Fruit fly (Drosophila melanogaster) whole organism, prepupa: Measurements from ENCODE around the gene CG10646.
A peak's percentile ranks its signal among the peaks of the same experiment; 100 is the strongest.

Experiments used
- CG10669 ChIP-seq: fragments of 200-800 bp; sonication (Bioruptor generic); optimal IDR thresholded peaks from 3 replicates; lab custom pipeline; 2018; ENCODE audit warnings: missing biosample characterization, mild to moderate bottlenecking, missing genetic modification characterization, moderate library complexity
- CG11762 ChIP-seq: fragments of 200-800 bp; sonication (Bioruptor generic); optimal IDR thresholded peaks from 3 replicates; lab custom pipeline; 2016; ENCODE audit warnings: missing biosample characterization, missing genetic modification characterization; ENCODE audit not compliant: insufficient read depth
- CG15336 ChIP-seq: fragments of 200-800 bp; sonication (Bioruptor generic); IDR thresholded peaks from 2 replicates; pipeline ENCODE4 v1.3.6; 2022; ENCODE audit warnings: missing biosample characterization, missing genetic modification characterization
- CG16779 ChIP-seq: fragments of 200-800 bp; sonication (Bioruptor generic); optimal IDR thresholded peaks from 3 replicates; lab custom pipeline; 2017; ENCODE audit warnings: missing biosample characterization, mild to moderate bottlenecking, missing genetic modification characterization
- CG32006 ChIP-seq: fragments of 200-800 bp; sonication (Bioruptor generic); optimal IDR thresholded peaks from 3 replicates; lab custom pipeline; 2017; ENCODE audit warnings: missing biosample characterization, mild to moderate bottlenecking, missing genetic modification characterization
- CG34406 ChIP-seq: fragments of 200-800 bp; sonication (Bioruptor generic); optimal IDR thresholded peaks from 3 replicates; lab custom pipeline; 2016; ENCODE audit warnings: missing biosample characterization, missing genetic modification characterization
- CG3919 ChIP-seq: fragments of 200-800 bp; sonication (Bioruptor generic); optimal IDR thresholded peaks from 3 replicates; lab custom pipeline; 2016; ENCODE audit warnings: missing biosample characterization, missing genetic modification characterization
- CG4318 ChIP-seq: fragments of 200-800 bp; sonication (Bioruptor generic); optimal IDR thresholded peaks from 3 replicates; lab custom pipeline; 2017; ENCODE audit warnings: missing biosample characterization, mild to moderate bottlenecking, missing genetic modification characterization
- CG6163 ChIP-seq: fragments of 200-800 bp; sonication (Bioruptor generic); IDR thresholded peaks from 3 replicates; pipeline ENCODE4 v1.3.6; 2022; ENCODE audit warnings: missing biosample characterization, missing genetic modification characterization
- CG6276 ChIP-seq: fragments of 200-800 bp; sonication (Bioruptor generic); optimal IDR thresholded peaks from 2 replicates; lab custom pipeline; 2017; ENCODE audit warnings: missing biosample characterization, mild to moderate bottlenecking, missing genetic modification characterization
- CG6808 ChIP-seq: fragments of 200-800 bp; sonication (Bioruptor generic); optimal IDR thresholded peaks from 3 replicates; lab custom pipeline; 2017; ENCODE audit warnings: missing biosample characterization, missing genetic modification characterization, mild to moderate bottlenecking, moderate library complexity, missing genetic modification reagents
- CG6854 ChIP-seq: fragments of 200-800 bp; sonication (Bioruptor generic); optimal IDR thresholded peaks from 2 replicates; lab custom pipeline; 2017; ENCODE audit warnings: missing biosample characterization, mild to moderate bottlenecking, missing genetic modification characterization
- CG7368 ChIP-seq: fragments of 200-800 bp; sonication (Bioruptor generic); optimal IDR thresholded peaks from 3 replicates; lab custom pipeline; 2016; ENCODE audit warnings: missing biosample characterization, missing genetic modification characterization
- CG8119 ChIP-seq: fragments of 200-800 bp; sonication (Bioruptor generic); IDR thresholded peaks from 3 replicates; pipeline ENCODE4 v1.3.6; 2022; ENCODE audit warnings: missing biosample characterization, missing genetic modification characterization
- CG8632 ChIP-seq: fragments of 200-800 bp; sonication (Bioruptor generic); optimal IDR thresholded peaks from 3 replicates; lab custom pipeline; 2016; ENCODE audit warnings: missing biosample characterization, missing genetic modification characterization
- CG9139 ChIP-seq: fragments of 200-800 bp; sonication (Bioruptor generic); optimal IDR thresholded peaks from 3 replicates; lab custom pipeline; 2017; ENCODE audit warnings: missing biosample characterization, mild to moderate bottlenecking, missing genetic modification characterization
- Eip75B ChIP-seq: fragments of 200-800 bp; sonication (Bioruptor generic); optimal IDR thresholded peaks from 3 replicates; lab custom pipeline; 2016; ENCODE audit warnings: missing biosample characterization, missing genetic modification characterization
- Eip78C ChIP-seq: fragments of 200-800 bp; sonication (Bioruptor generic); peaks from one replicate; lab custom pipeline; 2016; ENCODE audit warnings: missing biosample characterization, missing genetic modification characterization
- Ets21C ChIP-seq: fragments of 200-800 bp; sonication (Bioruptor generic); optimal IDR thresholded peaks from 3 replicates; lab custom pipeline; 2016; ENCODE audit warnings: missing biosample characterization, missing genetic modification characterization
- Ets96B ChIP-seq: fragments of 200-800 bp; optimal IDR thresholded peaks from 2 replicates; lab custom pipeline; 2019; ENCODE audit warnings: missing biosample characterization, mild to moderate bottlenecking, missing genetic modification characterization, moderate library complexity
- Gug ChIP-seq: fragments of 200-800 bp; sonication (Bioruptor generic); IDR thresholded peaks from 2 replicates; pipeline ENCODE4 v1.3.6; 2022; ENCODE audit warnings: missing biosample characterization, missing genetic modification characterization
- Hr38 ChIP-seq: sonication (Bioruptor generic); optimal IDR thresholded peaks from 2 replicates; lab custom pipeline; 2016; ENCODE audit warnings: missing biosample characterization, missing genetic modification characterization
- Hr39 ChIP-seq: fragments of 200-800 bp; sonication (Bioruptor generic); optimal IDR thresholded peaks from 2 replicates; lab custom pipeline; 2016; ENCODE audit warnings: missing biosample characterization, missing genetic modification characterization
- Hr4 ChIP-seq: fragments of 200-800 bp; sonication (Bioruptor generic); optimal IDR thresholded peaks from 3 replicates; lab custom pipeline; 2016; ENCODE audit warnings: missing biosample characterization, missing genetic modification characterization
- Met ChIP-seq: fragments of 200-800 bp; sonication (Bioruptor generic); optimal IDR thresholded peaks from 3 replicates; lab custom pipeline; 2016; ENCODE audit warnings: missing biosample characterization, missing genetic modification characterization
- OdsH ChIP-seq: fragments of 200-800 bp; sonication (Bioruptor generic); optimal IDR thresholded peaks from 3 replicates; lab custom pipeline; 2016; ENCODE audit warnings: missing biosample characterization, missing genetic modification characterization
- Smox ChIP-seq: fragments of 200-800 bp; sonication (Bioruptor generic); optimal IDR thresholded peaks from 3 replicates; lab custom pipeline; 2016; ENCODE audit warnings: missing biosample characterization, missing genetic modification characterization
- Sox102F ChIP-seq: fragments of 200-800 bp; sonication (Bioruptor generic); optimal IDR thresholded peaks from 2 replicates; lab custom pipeline; 2016; ENCODE audit warnings: missing biosample characterization, mild to moderate bottlenecking, missing genetic modification characterization
- achi ChIP-seq: fragments of 200-800 bp; sonication (Bioruptor generic); optimal IDR thresholded peaks from 3 replicates; lab custom pipeline; 2016; ENCODE audit warnings: missing biosample characterization, missing genetic modification characterization
- acj6 ChIP-seq: fragments of 200-800 bp; sonication (Bioruptor generic); optimal IDR thresholded peaks from 3 replicates; lab custom pipeline; 2016; ENCODE audit warnings: missing biosample characterization, missing genetic modification characterization
- cyc ChIP-seq: fragments of 200-800 bp; sonication (Bioruptor generic); optimal IDR thresholded peaks from 3 replicates; lab custom pipeline; 2016; ENCODE audit warnings: missing biosample characterization, missing genetic modification characterization
- dsx ChIP-seq: fragments of 200-800 bp; optimal IDR thresholded peaks from 3 replicates; lab custom pipeline; 2019; ENCODE audit warnings: missing biosample characterization, mild to moderate bottlenecking, missing genetic modification characterization, moderate library complexity; ENCODE audit not compliant: poor library complexity, severe bottlenecking
- eg ChIP-seq: fragments of 200-800 bp; sonication (Bioruptor generic); IDR thresholded peaks from 3 replicates; pipeline ENCODE4 v1.3.6; 2022; ENCODE audit warnings: missing biosample characterization, missing genetic modification characterization
- esn ChIP-seq: fragments of 200-800 bp; sonication (Bioruptor generic); optimal IDR thresholded peaks from 2 replicates; lab custom pipeline; 2016; ENCODE audit warnings: missing biosample characterization, mild to moderate bottlenecking, missing genetic modification characterization, moderate library complexity
- fd59A ChIP-seq: fragments of 200-800 bp; sonication (Bioruptor generic); optimal IDR thresholded peaks from 2 replicates; lab custom pipeline; 2017; ENCODE audit warnings: missing biosample characterization, mild to moderate bottlenecking, missing genetic modification characterization, missing genetic modification reagents
- fd85E ChIP-seq: fragments of 200-800 bp; sonication (Bioruptor generic); optimal IDR thresholded peaks from 3 replicates; lab custom pipeline; 2016; ENCODE audit warnings: missing biosample characterization, missing genetic modification characterization
- fkh ChIP-seq: fragments of 200-800 bp; sonication (Bioruptor generic); optimal IDR thresholded peaks from 3 replicates; lab custom pipeline; 2017; ENCODE audit warnings: missing biosample characterization, mild to moderate bottlenecking, missing genetic modification characterization, moderate library complexity
- lz ChIP-seq: fragments of 200-800 bp; sonication (Bioruptor generic); optimal IDR thresholded peaks from 3 replicates; lab custom pipeline; 2016; ENCODE audit warnings: missing biosample characterization, missing genetic modification characterization
- net ChIP-seq: fragments of 200-800 bp; sonication (Bioruptor generic); optimal IDR thresholded peaks from 3 replicates; lab custom pipeline; 2016; ENCODE audit warnings: missing biosample characterization, missing genetic modification characterization
- pdm3 ChIP-seq: fragments of 200-800 bp; sonication (Bioruptor generic); optimal IDR thresholded peaks from 3 replicates; lab custom pipeline; 2016; ENCODE audit warnings: missing biosample characterization, missing genetic modification characterization
- salr ChIP-seq, 2 experiments: fragments of 200-800 bp; sonication (Bioruptor generic); optimal IDR thresholded peaks; 3 replicates each; lab custom pipeline; 2016 to 2018; ENCODE audit warnings: missing biosample characterization in 2 of 2, missing genetic modification characterization in 2 of 2, mild to moderate bottlenecking in 1 of 2
- ss ChIP-seq, 2 experiments: fragments of 200-800 bp; sonication (Bioruptor generic); optimal IDR thresholded peaks; 2 replicates in 1 of 2; 3 replicates in 1 of 2; lab custom pipeline; 2017 to 2018; ENCODE audit warnings: mild to moderate bottlenecking in 2 of 2, missing biosample characterization in 2 of 2, missing genetic modification characterization in 2 of 2, moderate library complexity in 1 of 2
- svp ChIP-seq: fragments of 200-800 bp; sonication (Bioruptor generic); peaks from one replicate; lab custom pipeline; 2016; ENCODE audit warnings: missing biosample characterization, missing genetic modification characterization
- topi ChIP-seq: fragments of 200-800 bp; sonication (Bioruptor generic); optimal IDR thresholded peaks from 3 replicates; lab custom pipeline; 2016; ENCODE audit warnings: missing biosample characterization, missing genetic modification characterization
- vri ChIP-seq: fragments of 200-800 bp; sonication (Bioruptor generic); optimal IDR thresholded peaks from 3 replicates; lab custom pipeline; 2016; ENCODE audit warnings: missing biosample characterization, mild to moderate bottlenecking, missing genetic modification characterization

The CG10646 gene

DNA sequence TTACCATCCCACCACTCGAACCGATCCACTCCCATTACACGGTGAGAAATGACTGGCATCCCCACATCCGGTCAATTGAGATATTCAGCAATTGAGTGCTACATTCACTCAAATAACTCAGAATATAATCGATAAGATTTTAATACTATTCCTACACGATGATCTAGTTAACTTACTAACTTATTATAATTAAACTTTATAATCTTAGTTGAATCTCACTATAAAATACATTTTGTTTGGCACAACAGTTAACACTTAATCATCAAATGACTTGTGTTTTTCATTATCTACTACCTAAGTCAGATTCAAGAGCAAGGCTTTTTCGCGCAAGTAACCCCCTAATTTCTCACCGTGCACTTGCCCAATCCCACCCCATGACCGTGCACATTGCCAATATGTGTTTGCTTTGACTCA is 8.4 kb downstream of the CG10646 start (continued):
- TF ChIP-seq CG16779 (peak; percentile 72), topi (peak; percentile 91), Ets21C (GFP tag; lab: Kevin White, UChicago) (peak; percentile 83), Sox102F (peak; percentile 91), CG11762 (GFP tag; lab: Kevin White, UChicago) (peak; percentile 83), salr (GFP tag; optimal IDR thresholded peaks at IDR 0.05; lab: Kevin White, UChicago) (peak; percentile 20 to 90), CG9139 (GFP tag; lab: Kevin White, UChicago) (peak; percentile 78), CG32006 (peak; percentile 95), Hr38 (no peak), Eip75B (GFP tag; lab: Kevin White, UChicago) (peak; percentile 88), ss (GFP tag; optimal IDR thresholded peaks at IDR 0.05; lab: Kevin White, UChicago) (peak; percentile 84 to 87), fd85E (peak; percentile 33), CG10669 (peak; percentile 81), CG7368 (GFP tag; lab: Kevin White, UChicago) (peak; percentile 75), Smox (GFP tag; lab: Kevin White, UChicago) (peak; percentile 92), CG34406 (GFP tag; lab: Kevin White, UChicago) (peak; percentile 84)

dm6 chr3L:12494273-12494672 is 9.4 kb downstream of the CG10646 start:
- no peak for TF ChIP-seq salr (GFP tag; optimal IDR thresholded peaks at IDR 0.05; lab: Kevin White, UChicago)
- no peak for TF ChIP-seq eg (GFP tag; lab: Robert Waterston, UW)
- no peak for TF ChIP-seq CG11762 (GFP tag; lab: Kevin White, UChicago)
- no peak for TF ChIP-seq CG8632 (GFP tag; lab: Kevin White, UChicago)
- 0 out of 3 replicates have a peak, but pooled peaks have one; percentile 18 for TF ChIP-seq CG6163 (GFP tag; lab: Robert Waterston, UW)
- no peak for TF ChIP-seq fd85E
- TF ChIP-seq, all 60 proteins: peak for 1

- TF ChIP-seq CG32006, result peak; percentile 95
- peak; percentile 93 for TF ChIP-seq acj6 (GFP tag; lab: Kevin White, UChicago)
- peak; percentile 77 for TF ChIP-seq Ets21C (GFP tag; lab: Kevin White, UChicago)
- peak; percentile 64 for TF ChIP-seq CG9139 (GFP tag; lab: Kevin White, UChicago)
- TF ChIP-seq CG6808 (GFP tag; lab: Kevin White, UChicago), result peak; percentile 75
- TF ChIP-seq pdm3 (GFP tag; lab: Kevin White, UChicago), result peak; percentile 94
- peak; percentile 67 to 78 for TF ChIP-seq ss (GFP tag; optimal IDR thresholded peaks at IDR 0.05; lab: Kevin White, UChicago)
- peak; percentile 91 for TF ChIP-seq vri (GFP tag; lab: Kevin White, UChicago)
- peak; percentile 77 for TF ChIP-seq CG6854
- TF ChIP-seq Ets96B (tag; lab: Kevin White, UChicago), result peak; percentile 92
- peak; percentile 96 for TF ChIP-seq CG8119
- TF ChIP-seq Met (GFP tag; lab: Kevin White, UChicago), result peak; percentile 93
- TF ChIP-seq Sox102F, result peak; percentile 91
- TF ChIP-seq CG6163 (GFP tag; lab: Robert Waterston, UW), result peak; percentile 97
- peak; percentile 95 for TF ChIP-seq svp (GFP tag; lab: Kevin White, UChicago)
- TF ChIP-seq esn (GFP tag; lab: Kevin White, UChicago), result peak; percentile 95
- TF ChIP-seq Smox (GFP tag; lab: Kevin White, UChicago), result peak; percentile 90
- TF ChIP-seq fd59A (GFP tag; lab: Kevin White, UChicago), result peak; percentile 80
- TF ChIP-seq Gug, result peak; percentile 93
- TF ChIP-seq net (GFP tag; lab: Kevin White, UChicago), result peak; percentile 94
- peak; percentile 86 for TF ChIP-seq CG10669
- peak; percentile 78 for TF ChIP-seq dsx (GFP tag; lab: Kevin White, UChicago)
- peak; percentile 94 for TF ChIP-seq CG6276
- peak; percentile 94 for TF ChIP-seq CG3919 (GFP tag; lab: Kevin White, UChicago)
- TF ChIP-seq lz (GFP tag; lab: Kevin White, UChicago), result peak; percentile 92
- peak; percentile 61 for TF ChIP-seq fkh (GFP tag; lab: Kevin White, UChicago)
- TF ChIP-seq eg (GFP tag; lab: Robert Waterston, UW), result peak; percentile 98
- TF ChIP-seq cyc, result peak; percentile 88
- peak; percentile 90 for TF ChIP-seq CG8632 (GFP tag; lab: Kevin White, UChicago)
- TF ChIP-seq Eip78C (GFP tag; lab: Kevin White, UChicago), result peak; percentile 97
- peak; percentile 85 for TF ChIP-seq Hr39 (GFP tag; lab: Kevin White, UChicago)
- peak; percentile 95 for TF ChIP-seq OdsH (GFP tag; lab: Kevin White, UChicago)
- TF ChIP-seq CG4318 (GFP tag; lab: Kevin White, UChicago), result peak; percentile 84
- TF ChIP-seq Hr4 (GFP tag; lab: Kevin White, UChicago), result peak; percentile 94
- TF ChIP-seq CG15336 (GFP tag; lab: Robert Waterston, UW), result peak; percentile 97
- TF ChIP-seq achi (GFP tag; lab: Kevin White, UChicago), result peak; percentile 93
Measured at dm6 chr3L:12490418-12491035, 13.2 kb downstream of the CG10646 start, which contains the start of gene CG10660. TSS of gene CG10660 (minus strand) at chr3L:12490676.
